Worm (Caenorhabditis elegans): ENCODE data around the gene nas-28.

DNA sequence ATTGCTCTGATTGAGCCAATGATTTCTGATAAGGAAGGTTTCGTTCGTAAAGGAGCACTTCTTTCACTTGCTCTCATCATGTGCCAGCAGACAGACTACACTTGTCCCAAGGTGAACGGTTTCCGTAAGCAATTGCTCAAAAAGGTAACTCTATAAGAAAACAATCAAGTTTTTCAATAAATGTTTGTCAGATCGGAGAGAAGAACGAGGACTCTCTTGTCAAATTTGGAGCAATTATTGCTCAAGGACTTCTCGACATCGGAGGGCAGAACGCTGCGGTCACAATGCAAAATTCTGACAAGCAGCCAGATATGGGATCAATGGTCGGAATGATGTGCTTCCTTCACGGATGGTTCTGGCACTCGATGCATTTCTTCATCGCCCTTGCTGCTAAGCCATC is 18.3 kb upstream of the nas-28 start:
- TF ChIP-seq flt-1 (GFP tag; IDR thresholded peaks at IDR 0.05) (no peak), ama-1 (optimal IDR thresholded peaks at IDR 0.05) (no peak), aly-1 (tag; optimal IDR thresholded peaks at IDR 0.05) (no peak), ets-7 (tag; optimal IDR thresholded peaks at IDR 0.05) (no peak)
